Fruit fly (Drosophila melanogaster) whole organism, embryonic: Measurements from ENCODE around the gene mld.
A peak's percentile ranks its signal among the peaks of the same experiment; 100 is the strongest.

Experiments used
- Atf3 ChIP-seq: fragments of 200-800 bp; sonication (Bioruptor generic); optimal IDR thresholded peaks from 3 replicates; lab custom pipeline; 2016; ENCODE audit warnings: missing biosample characterization, missing genetic modification characterization
- B-H1 ChIP-seq: fragments of 200-800 bp; sonication (Bioruptor generic); IDR thresholded peaks from 3 replicates; pipeline ENCODE4 v1.3.6; 2022; ENCODE audit warnings: missing biosample characterization, missing genetic modification characterization
- Blimp-1 ChIP-seq: fragments of 200-800 bp; sonication (Bioruptor generic); optimal IDR thresholded peaks from 3 replicates; lab custom pipeline; 2018; ENCODE audit warnings: missing biosample characterization, missing genetic modification characterization, mild to moderate bottlenecking, moderate library complexity, missing genetic modification reagents
- CG10565 ChIP-seq: fragments of 200-800 bp; sonication (Bioruptor generic); optimal IDR thresholded peaks from 3 replicates; lab custom pipeline; 2016; ENCODE audit warnings: missing biosample characterization, mild to moderate bottlenecking, missing genetic modification characterization
- CG10959 ChIP-seq: fragments of 200-800 bp; sonication (Bioruptor generic); IDR thresholded peaks from 2 replicates; pipeline ENCODE4 v1.3.6; 2022; ENCODE audit warnings: missing biosample characterization, missing genetic modification characterization
- CG10979 ChIP-seq: fragments of 200-800 bp; sonication (Bioruptor generic); optimal IDR thresholded peaks from 2 replicates; lab custom pipeline; 2018; ENCODE audit warnings: missing biosample characterization, mild to moderate bottlenecking, missing genetic modification characterization, moderate library complexity
- CG12219 ChIP-seq: fragments of 200-800 bp; sonication (Bioruptor generic); optimal IDR thresholded peaks from 3 replicates; lab custom pipeline; 2018; ENCODE audit warnings: missing biosample characterization, mild to moderate bottlenecking, missing genetic modification characterization
- CG12391 ChIP-seq: fragments of 200-800 bp; sonication (Bioruptor generic); optimal IDR thresholded peaks from 3 replicates; lab custom pipeline; 2018; ENCODE audit warnings: missing biosample characterization, mild to moderate bottlenecking, missing genetic modification characterization, moderate library complexity
- CG14667 ChIP-seq: fragments of 200-800 bp; sonication (Bioruptor generic); IDR thresholded peaks from 2 replicates; pipeline ENCODE4 v1.3.6; 2022; ENCODE audit warnings: missing biosample characterization, missing genetic modification characterization
- CG14965 ChIP-seq: fragments of 200-800 bp; sonication (Bioruptor generic); optimal IDR thresholded peaks from 2 replicates; lab custom pipeline; 2016; ENCODE audit warnings: missing biosample characterization, missing genetic modification characterization, borderline replicate concordance
- CG15073 ChIP-seq: fragments of 200-800 bp; sonication (Bioruptor generic); optimal IDR thresholded peaks from 2 replicates; lab custom pipeline; 2016; ENCODE audit warnings: missing biosample characterization, missing genetic modification characterization
- CG17568 ChIP-seq: fragments of 200-800 bp; sonication (Bioruptor generic); optimal IDR thresholded peaks from 2 replicates; lab custom pipeline; 2018; ENCODE audit warnings: missing biosample characterization, mild to moderate bottlenecking, missing genetic modification characterization, moderate library complexity
- CG18262 ChIP-seq: fragments of 200-800 bp; optimal IDR thresholded peaks from 3 replicates; lab custom pipeline; 2019; ENCODE audit warnings: missing biosample characterization, mild to moderate bottlenecking, missing genetic modification characterization, moderate library complexity
- CG2202 ChIP-seq: fragments of 200-800 bp; sonication (Bioruptor generic); optimal IDR thresholded peaks from 2 replicates; lab custom pipeline; 2018; ENCODE audit warnings: missing biosample characterization, mild to moderate bottlenecking, missing genetic modification characterization
- CG30020 ChIP-seq: fragments of 200-800 bp; optimal IDR thresholded peaks from 2 replicates; lab custom pipeline; 2019; ENCODE audit warnings: missing biosample characterization, mild to moderate bottlenecking, missing genetic modification characterization, moderate library complexity
- CG30403 ChIP-seq: fragments of 200-800 bp; sonication (Bioruptor generic); optimal IDR thresholded peaks from 3 replicates; lab custom pipeline; 2016; ENCODE audit warnings: missing biosample characterization, missing genetic modification characterization
- CG31224 ChIP-seq: fragments of 200-800 bp; sonication (Bioruptor generic); IDR thresholded peaks from 2 replicates; pipeline ENCODE4 v1.3.6; 2022; ENCODE audit warnings: missing biosample characterization, missing genetic modification characterization
- CG34422 ChIP-seq: fragments of 200-800 bp; sonication (Bioruptor generic); IDR thresholded peaks from 3 replicates; pipeline ENCODE4 v1.3.6; 2022; ENCODE audit warnings: missing biosample characterization, missing genetic modification characterization
- CG3726 ChIP-seq: fragments of 200-800 bp; sonication (Bioruptor generic); IDR thresholded peaks from 3 replicates; pipeline ENCODE4, ENCODE4 v1.3.6; 2022; ENCODE audit warnings: missing biosample characterization, missing genetic modification characterization
- CG5245 ChIP-seq: fragments of 200-800 bp; sonication (Bioruptor generic); optimal IDR thresholded peaks from 3 replicates; lab custom pipeline; 2016; ENCODE audit warnings: missing biosample characterization, missing genetic modification characterization
- CG5953 ChIP-seq: fragments of 200-800 bp; sonication (Bioruptor generic); IDR thresholded peaks from 2 replicates; pipeline ENCODE4 v1.3.6; 2022; ENCODE audit warnings: missing biosample characterization, missing genetic modification characterization
- CG6654 ChIP-seq: fragments of 200-800 bp; sonication (Bioruptor generic); optimal IDR thresholded peaks from 2 replicates; lab custom pipeline; 2017; ENCODE audit warnings: missing biosample characterization, mild to moderate bottlenecking, missing genetic modification characterization
- CG7372 ChIP-seq: fragments of 200-800 bp; sonication (Bioruptor generic); IDR thresholded peaks from 2 replicates; pipeline ENCODE4 v1.3.6; 2022; ENCODE audit warnings: missing biosample characterization, missing genetic modification characterization
- CG7839 ChIP-seq: fragments of 200-800 bp; sonication (Bioruptor generic); optimal IDR thresholded peaks from 3 replicates; lab custom pipeline; 2018; ENCODE audit warnings: missing biosample characterization, mild to moderate bottlenecking, missing genetic modification characterization, moderate library complexity
- Dp ChIP-seq: fragments of 200-800 bp; sonication (Bioruptor generic); optimal IDR thresholded peaks from 2 replicates; lab custom pipeline; 2018; ENCODE audit warnings: missing biosample characterization, mild to moderate bottlenecking, missing genetic modification characterization, moderate library complexity
- Drgx ChIP-seq: fragments of 200-800 bp; sonication (Bioruptor generic); IDR thresholded peaks from 2 replicates; pipeline ENCODE4 v1.3.6; 2022; ENCODE audit warnings: missing biosample characterization, missing genetic modification characterization
- HHEX ChIP-seq: fragments of 200-800 bp; sonication (Bioruptor generic); optimal IDR thresholded peaks from 3 replicates; lab custom pipeline; 2017; ENCODE audit warnings: missing biosample characterization, mild to moderate bottlenecking, missing genetic modification characterization, missing genetic modification reagents
- HLH3B ChIP-seq: fragments of 200-800 bp; sonication (Bioruptor generic); IDR thresholded peaks from 2 replicates; pipeline ENCODE4 v1.3.6; 2022; ENCODE audit warnings: missing biosample characterization, missing genetic modification characterization
- HLHmδ ChIP-seq: fragments of 200-800 bp; sonication (Bioruptor generic); optimal IDR thresholded peaks from 2 replicates; lab custom pipeline; 2018; ENCODE audit warnings: missing biosample characterization, mild to moderate bottlenecking, missing genetic modification characterization, moderate library complexity
- HmgD ChIP-seq: fragments of 200-800 bp; sonication (Bioruptor generic); optimal IDR thresholded peaks from 3 replicates; lab custom pipeline; 2016; ENCODE audit warnings: missing biosample characterization, missing genetic modification characterization
- Hsf ChIP-seq: fragments of 200-800 bp; sonication (Bioruptor generic); optimal IDR thresholded peaks from 3 replicates; lab custom pipeline; 2016; ENCODE audit warnings: missing biosample characterization, missing genetic modification characterization
- MESR4 ChIP-seq: fragments of 200-800 bp; sonication (Bioruptor generic); optimal IDR thresholded peaks from 2 replicates; lab custom pipeline; 2018; ENCODE audit warnings: missing biosample characterization, mild to moderate bottlenecking, missing genetic modification characterization, moderate library complexity
- Myb ChIP-seq: fragments of 200-800 bp; sonication (Bioruptor generic); optimal IDR thresholded peaks from 2 replicates; lab custom pipeline; 2016; ENCODE audit warnings: missing biosample characterization, missing genetic modification characterization
- Nf-YA ChIP-seq: fragments of 200-800 bp; sonication (Bioruptor generic); IDR thresholded peaks from 2 replicates; pipeline ENCODE4 v1.3.6; 2022; ENCODE audit warnings: missing biosample characterization, missing genetic modification characterization
- Nf-YC ChIP-seq: fragments of 200-800 bp; optimal IDR thresholded peaks from 3 replicates; lab custom pipeline; 2019; ENCODE audit warnings: missing biosample characterization, mild to moderate bottlenecking, missing genetic modification characterization, moderate library complexity
- Sin3A ChIP-seq: fragments of >200 bp; optimal IDR thresholded peaks from 2 replicates; lab custom pipeline; 2018
- ash1 ChIP-seq: fragments of 200-800 bp; sonication (Bioruptor generic); optimal IDR thresholded peaks from 2 replicates; lab custom pipeline; 2018; ENCODE audit warnings: missing biosample characterization, mild to moderate bottlenecking, missing genetic modification characterization
- bab2 ChIP-seq: fragments of 200-800 bp; sonication (Bioruptor generic); optimal IDR thresholded peaks from 2 replicates; lab custom pipeline; 2016; ENCODE audit warnings: missing biosample characterization, missing genetic modification characterization
- bowl ChIP-seq: fragments of 200-800 bp; sonication (Bioruptor generic); IDR thresholded peaks from 2 replicates; pipeline ENCODE4 v1.3.6; 2022; ENCODE audit warnings: missing biosample characterization, missing genetic modification characterization
- cg ChIP-seq: fragments of 200-800 bp; sonication (Bioruptor generic); optimal IDR thresholded peaks from 3 replicates; lab custom pipeline; 2019; ENCODE audit warnings: missing biosample characterization, mild to moderate bottlenecking, missing genetic modification characterization, moderate library complexity
- chn ChIP-seq: fragments of 200-800 bp; sonication (Bioruptor generic); optimal IDR thresholded peaks from 2 replicates; lab custom pipeline; 2016; ENCODE audit warnings: missing biosample characterization, missing genetic modification characterization
- corto ChIP-seq: fragments of 200-800 bp; sonication (Bioruptor generic); optimal IDR thresholded peaks from 2 replicates; lab custom pipeline; 2016; ENCODE audit warnings: missing biosample characterization, mild to moderate bottlenecking, missing genetic modification characterization, moderate library complexity
- crc ChIP-seq: fragments of 200-800 bp; sonication (Bioruptor generic); optimal IDR thresholded peaks from 2 replicates; lab custom pipeline; 2016; ENCODE audit warnings: missing biosample characterization, missing genetic modification characterization
- dimm ChIP-seq: fragments of 200-800 bp; sonication (Bioruptor generic); IDR thresholded peaks from 2 replicates; pipeline ENCODE4 v1.3.6; 2022; ENCODE audit warnings: missing biosample characterization, missing genetic modification characterization
- fd96Cb ChIP-seq: fragments of 200-800 bp; sonication (Bioruptor generic); optimal IDR thresholded peaks from 2 replicates; lab custom pipeline; 2018; ENCODE audit warnings: missing biosample characterization, mild to moderate bottlenecking, missing genetic modification characterization, moderate library complexity
- fru ChIP-seq: fragments of >200 bp; optimal IDR thresholded peaks from 2 replicates; lab custom pipeline; 2017
- gcm2 ChIP-seq: fragments of 200-800 bp; sonication (Bioruptor generic); optimal IDR thresholded peaks from 2 replicates; lab custom pipeline; 2016; ENCODE audit warnings: missing biosample characterization, missing genetic modification characterization
- hbn ChIP-seq: fragments of 200-800 bp; sonication (Bioruptor generic); IDR thresholded peaks from 2 replicates; pipeline ENCODE4 v1.3.6; 2022; ENCODE audit warnings: missing biosample characterization, missing genetic modification characterization; ENCODE audit not compliant: partially characterized antibody
- jigr1 ChIP-seq: fragments of 200-800 bp; sonication (Bioruptor generic); IDR thresholded peaks from 3 replicates; pipeline ENCODE4 v1.3.6; 2022; ENCODE audit warnings: missing biosample characterization, missing genetic modification characterization
- nerfin-1 ChIP-seq: fragments of 200-800 bp; sonication (Bioruptor generic); optimal IDR thresholded peaks from 3 replicates; lab custom pipeline; 2019; ENCODE audit warnings: missing biosample characterization, mild to moderate bottlenecking, missing genetic modification characterization, moderate library complexity
- slou ChIP-seq: fragments of 200-800 bp; sonication (Bioruptor generic); optimal IDR thresholded peaks from 3 replicates; lab custom pipeline; 2016; ENCODE audit warnings: missing biosample characterization, missing genetic modification characterization
- tap ChIP-seq: fragments of 200-800 bp; optimal IDR thresholded peaks from 3 replicates; lab custom pipeline; 2019; ENCODE audit warnings: missing biosample characterization, mild to moderate bottlenecking, missing genetic modification characterization, moderate library complexity
- zfh2 ChIP-seq: fragments of 200-800 bp; sonication (Bioruptor generic); optimal IDR thresholded peaks from 2 replicates; lab custom pipeline; 2016; ENCODE audit warnings: missing biosample characterization, missing genetic modification characterization

mld gene

dm6 chr3R:24582669-24582995 lies 2.8 kb upstream of the mld start, which contains the start of gene REPTOR (continued):
- TF ChIP-seq HLH3B = no peak
- no peak for TF ChIP-seq bab2 (GFP tag; lab: Kevin White, UChicago)
- peak; percentile 10 for TF ChIP-seq nerfin-1 (tag; lab: Kevin White, UChicago)
- no peak for TF ChIP-seq fd96Cb (tag; lab: Kevin White, UChicago)
- TF ChIP-seq CG31224 (GFP tag; lab: Robert Waterston, UW) = no peak
- TF ChIP-seq Nf-YC = peak; percentile 28
- peak; percentile 44 for TF ChIP-seq CG12391
- TF ChIP-seq ash1 (GFP tag; lab: Kevin White, UChicago) = no peak
- peak; percentile 32 for TF ChIP-seq CG7839 (tag; lab: Kevin White, UChicago)
- TF ChIP-seq HHEX (GFP tag; lab: Kevin White, UChicago) = peak; percentile 57
- no peak for TF ChIP-seq bowl (GFP tag; lab: Robert Waterston, UW)
- no peak for TF ChIP-seq Sin3A (lab: Kevin White, UChicago)
- TF ChIP-seq tap = no peak
- no peak for TF ChIP-seq CG2202 (tag; lab: Kevin White, UChicago)
- no peak for TF ChIP-seq corto
- TF ChIP-seq CG14667 = no peak
- TF ChIP-seq Drgx (GFP tag; lab: Robert Waterston, UW) = no peak
- TF ChIP-seq CG18262 (tag; lab: Kevin White, UChicago) = peak; percentile 36
- TF ChIP-seq CG5245 (GFP tag; lab: Kevin White, UChicago) = no peak
- no peak for TF ChIP-seq slou (GFP tag; lab: Kevin White, UChicago)
- TF ChIP-seq CG14965 (GFP tag; lab: Kevin White, UChicago) = no peak
- TF ChIP-seq gcm2 = peak; percentile 45
- no peak for TF ChIP-seq B-H1
- no peak for TF ChIP-seq CG30403 (GFP tag; lab: Kevin White, UChicago)
- no peak for TF ChIP-seq jigr1 (GFP tag; lab: Robert Waterston, UW)
- TF ChIP-seq CG12219 (GFP tag; lab: Kevin White, UChicago) = peak; percentile 13
- TF ChIP-seq CG10979 = peak; percentile 23
- TF ChIP-seq Dp = peak; percentile 99
- TF ChIP-seq HLHmδ (GFP tag; lab: Kevin White, UChicago) = peak; percentile 45
- TF ChIP-seq Blimp-1 (GFP tag; lab: Kevin White, UChicago) = no peak
- TF ChIP-seq crc (GFP tag; lab: Kevin White, UChicago) = no peak
- no peak for TF ChIP-seq zfh2 (GFP tag; lab: Kevin White, UChicago)
- TF ChIP-seq CG3726 (GFP tag; lab: Robert Waterston, UW) = no peak
- TF ChIP-seq CG30020 (tag; lab: Kevin White, UChicago) = peak; percentile 5
- peak; percentile 34 for TF ChIP-seq CG17568 (GFP tag; lab: Kevin White, UChicago)
- TF ChIP-seq CG7372 (GFP tag; lab: Robert Waterston, UW) = no peak
- TF ChIP-seq HmgD = no peak
- peak; percentile 12 for TF ChIP-seq chn (GFP tag; lab: Kevin White, UChicago)
- TF ChIP-seq CG10959 (GFP tag; lab: Robert Waterston, UW) = no peak
- TF ChIP-seq Atf3 = no peak
- TF ChIP-seq CG10565 (GFP tag; lab: Kevin White, UChicago) = no peak
- TF ChIP-seq cg = no peak
- TF ChIP-seq MESR4 = peak; percentile 81
- TF ChIP-seq Nf-YA (GFP tag; lab: Robert Waterston, UW) = no peak
- no peak for TF ChIP-seq hbn
- TF ChIP-seq CG5953 (GFP tag; lab: Robert Waterston, UW) = no peak
- TF ChIP-seq CG34422 = no peak
- no peak for TF ChIP-seq CG6654
- no peak for TF ChIP-seq Hsf
- TF ChIP-seq CG15073 (GFP tag; lab: Kevin White, UChicago) = no peak
- TF ChIP-seq dimm (GFP tag; lab: Robert Waterston, UW) = no peak
- TF ChIP-seq fru (lab: Kevin White, UChicago) = no peak
- no peak for TF ChIP-seq Myb
